Fruit fly (Drosophila melanogaster) whole organism, adult: ENCODE results near the gene sa.
A peak's percentile ranks its signal among the peaks of the same experiment; 100 is the strongest.

ENCODE experiments used
- CG14711 ChIP-seq: fragments of 200-800 bp; sonication (Bioruptor generic); optimal IDR thresholded peaks from 2 replicates; lab custom pipeline; 2018; ENCODE audit warnings: missing biosample characterization, mild to moderate bottlenecking, missing genetic modification characterization, moderate library complexity
- Mnt ChIP-seq: fragments of 200-800 bp; sonication (Bioruptor generic); optimal IDR thresholded peaks from 2 replicates; lab custom pipeline; 2016; ENCODE audit warnings: missing biosample characterization, mild to moderate bottlenecking, missing genetic modification characterization

DNA sequence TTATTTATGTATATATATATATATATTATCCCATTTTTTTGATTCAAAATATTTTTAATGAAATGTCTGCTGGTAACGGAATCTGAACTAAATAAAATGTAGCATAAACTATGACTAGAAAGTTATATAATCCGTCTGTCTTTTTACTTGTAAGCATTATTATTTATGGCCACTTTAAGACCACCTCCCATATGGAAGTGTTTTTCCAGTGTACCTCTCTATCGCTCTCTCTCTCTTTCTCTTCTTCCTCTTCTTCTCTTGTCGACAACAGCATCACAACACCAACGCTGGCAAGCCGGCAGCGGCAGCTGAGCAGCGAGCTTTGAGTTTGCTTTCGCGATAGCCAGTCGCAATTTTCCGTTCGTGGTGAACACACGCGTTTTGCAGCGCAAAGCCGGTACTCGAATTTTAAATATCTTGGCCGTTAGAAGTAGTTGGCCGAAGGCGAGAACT, 24.4 kb downstream of the sa start, which contains the start of gene rgn:
- TF ChIP-seq Mnt (peak; percentile 51), CG14711 (tag; lab: Kevin White, UChicago) (peak; percentile 56)
